Fruit fly (Drosophila melanogaster) Kc167 (cell line): ENCODE data around the gene CG31055.

Experiments
- Myc ChIP-seq: fragments of >200 bp; optimal IDR thresholded peaks from 2 replicates; lab custom pipeline; 2017; ENCODE audit warnings: missing external identifiers
- Sin3A ChIP-seq: fragments of >200 bp; optimal IDR thresholded peaks from 2 replicates; lab custom pipeline; 2018; ENCODE audit warnings: missing external identifiers
- h ChIP-seq: fragments of >200 bp; optimal IDR thresholded peaks from 3 replicates; lab custom pipeline; 2018; ENCODE audit warnings: missing external identifiers
- insv ChIP-seq: fragments of >200 bp; optimal IDR thresholded peaks from 3 replicates; lab custom pipeline; 2018; ENCODE audit warnings: missing external identifiers
- psq ChIP-seq: fragments of >200 bp; optimal IDR thresholded peaks from 2 replicates; lab custom pipeline; 2017; ENCODE audit warnings: missing external identifiers
- ttk ChIP-seq: sonication (Bioruptor generic); optimal IDR thresholded peaks from 2 replicates; lab custom pipeline; 2017; ENCODE audit warnings: missing external identifiers

Gene CG31055

DNA sequence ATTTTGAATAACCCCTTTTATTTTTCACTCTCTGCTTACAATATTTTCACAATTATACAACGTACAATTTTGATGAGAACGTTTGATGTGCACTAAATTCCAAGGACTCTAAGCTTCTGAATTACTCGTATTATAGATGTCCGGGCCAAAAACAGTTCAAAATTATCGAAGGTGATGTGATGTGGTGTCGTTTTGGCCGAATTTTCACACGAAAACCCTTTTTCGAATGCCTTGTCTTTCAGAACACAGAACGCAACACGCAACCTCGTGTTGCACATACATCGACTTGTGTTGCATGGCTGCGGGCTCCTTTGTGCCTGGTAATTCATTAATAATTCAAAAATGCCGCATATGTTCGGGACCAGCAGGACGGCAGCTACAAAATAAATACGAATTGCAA lies at the start of gene CG31055:
Gene CG31055 (minus strand): TSS at position 101 of the 400 bp plus-strand sequence.
- no peak for TF ChIP-seq h (lab: Kevin White, UChicago)
- TF ChIP-seq psq (lab: Kevin White, UChicago): no peak
- TF ChIP-seq Myc: no peak
- TF ChIP-seq Sin3A (lab: Kevin White, UChicago): no peak
- TF ChIP-seq ttk (lab: Kevin White, UChicago): no peak
- TF ChIP-seq insv (lab: Kevin White, UChicago): no peak

DNA sequence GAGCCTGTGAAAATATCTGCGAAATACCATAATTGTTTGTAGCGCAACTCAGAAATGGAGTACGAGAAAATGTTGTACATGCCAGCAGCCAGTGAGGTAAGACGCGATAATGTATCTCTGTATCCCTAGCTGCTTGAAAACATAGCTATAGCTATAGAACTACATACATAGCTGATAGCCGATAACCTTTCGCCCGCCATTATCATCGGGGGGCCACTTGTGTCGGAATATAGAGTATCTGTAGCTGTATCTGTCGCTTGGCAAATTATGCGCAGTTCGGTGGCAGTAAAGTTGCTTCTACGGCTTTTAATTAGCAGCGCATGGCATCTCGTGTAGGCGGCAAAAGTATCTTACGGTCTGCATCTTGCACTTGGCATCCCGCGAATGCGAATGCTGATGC lies 49.1 kb upstream of the CG31055 start:
- no peak for TF ChIP-seq Myc
- no peak for TF ChIP-seq insv (lab: Kevin White, UChicago)
- no peak for TF ChIP-seq h (lab: Kevin White, UChicago)
- TF ChIP-seq psq (lab: Kevin White, UChicago): no peak
- TF ChIP-seq ttk (lab: Kevin White, UChicago): no peak
- TF ChIP-seq Sin3A (lab: Kevin White, UChicago): no peak

DNA sequence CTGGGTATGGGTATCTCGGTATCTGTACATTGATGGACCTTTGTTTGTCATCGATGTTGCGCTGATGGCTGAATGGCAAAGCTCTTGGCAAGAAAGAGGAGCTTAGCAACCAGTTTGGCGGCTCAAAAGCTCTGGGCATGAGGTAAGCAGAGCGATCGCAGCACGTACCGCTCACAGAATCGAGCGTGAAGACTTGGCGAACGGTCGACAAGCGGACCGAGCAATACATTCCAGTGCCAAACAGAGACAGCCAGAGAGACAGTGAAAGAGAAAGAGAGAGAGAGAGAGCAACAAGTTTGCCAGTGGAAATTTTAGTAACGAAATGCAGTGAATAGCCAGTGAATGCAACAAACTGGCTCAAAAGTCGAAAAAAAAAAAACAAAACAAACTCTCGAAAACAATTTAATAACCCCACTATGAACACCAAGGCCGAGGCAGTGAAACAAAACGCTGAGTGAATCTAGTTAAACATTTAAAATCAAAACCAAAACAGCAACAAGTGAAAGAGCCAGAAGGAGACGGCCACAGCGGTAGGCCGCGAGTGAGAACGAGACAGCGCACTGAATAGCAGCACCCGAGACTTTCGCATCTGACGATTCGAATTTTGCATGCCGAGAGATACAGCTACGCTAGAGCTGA lies 48.6 kb upstream of the CG31055 start, which contains the start of gene Ets98B:
Gene Ets98B (plus strand): TSS at position 172 of the 639 bp plus-strand sequence.
- TF ChIP-seq Myc (no peak), h (lab: Kevin White, UChicago) (no peak), Sin3A (lab: Kevin White, UChicago) (no peak), ttk (lab: Kevin White, UChicago) (no peak), insv (lab: Kevin White, UChicago) (no peak), psq (lab: Kevin White, UChicago) (no peak)

DNA sequence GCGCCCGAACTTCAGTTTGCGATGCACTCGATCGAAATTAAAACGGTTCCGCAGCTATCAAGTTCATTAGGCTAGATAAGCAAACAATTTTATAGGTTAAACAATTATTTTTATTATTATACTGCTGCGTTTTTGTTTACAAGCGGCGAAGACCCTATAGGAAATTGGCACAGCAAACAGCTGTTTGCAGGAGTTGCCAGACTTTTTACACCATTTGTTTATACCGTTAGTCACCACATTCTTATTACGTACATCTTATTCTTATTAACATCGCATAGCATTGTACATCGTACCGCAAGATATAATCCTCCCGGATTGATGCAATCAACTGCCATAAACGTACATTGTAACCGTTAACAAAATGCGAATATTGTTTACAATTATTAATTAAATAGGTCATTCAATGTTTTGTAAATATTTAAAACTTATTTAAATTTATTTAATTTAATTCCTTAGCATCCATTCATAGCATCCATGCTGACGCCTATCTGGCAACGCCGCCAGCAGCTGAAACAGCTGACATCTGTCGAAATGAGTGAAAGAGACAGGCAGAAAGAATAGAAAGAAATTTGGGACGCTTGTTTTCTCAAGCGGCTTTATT lies 18.7 kb upstream of the CG31055 start, which contains the start of the genes CROT and CG12877:
Gene CROT (minus strand): TSS at position 171 of the 601 bp plus-strand sequence.
Gene CG12877 (plus strand): TSS at position 520 of the 601 bp plus-strand sequence.
- no peak for TF ChIP-seq h (lab: Kevin White, UChicago)
- no peak for TF ChIP-seq psq (lab: Kevin White, UChicago)
- TF ChIP-seq Sin3A (lab: Kevin White, UChicago): no peak
- no peak for TF ChIP-seq insv (lab: Kevin White, UChicago)

dm6 chr3R:27706039-27706580 lies 18.2 kb upstream of the CG31055 start:
- TF ChIP-seq Sin3A (lab: Kevin White, UChicago) (no peak), insv (lab: Kevin White, UChicago) (no peak)

dm6 chr3R:27700229-27700573 lies 12.3 kb upstream of the CG31055 start, which contains the start of gene btz:
Gene btz, plus strand, starts transcription at chr3R:27700361.
- TF ChIP-seq Myc (no peak), ttk (lab: Kevin White, UChicago) (no peak), h (lab: Kevin White, UChicago) (no peak), insv (lab: Kevin White, UChicago) (no peak), psq (lab: Kevin White, UChicago) (no peak), Sin3A (lab: Kevin White, UChicago) (no peak)

DNA sequence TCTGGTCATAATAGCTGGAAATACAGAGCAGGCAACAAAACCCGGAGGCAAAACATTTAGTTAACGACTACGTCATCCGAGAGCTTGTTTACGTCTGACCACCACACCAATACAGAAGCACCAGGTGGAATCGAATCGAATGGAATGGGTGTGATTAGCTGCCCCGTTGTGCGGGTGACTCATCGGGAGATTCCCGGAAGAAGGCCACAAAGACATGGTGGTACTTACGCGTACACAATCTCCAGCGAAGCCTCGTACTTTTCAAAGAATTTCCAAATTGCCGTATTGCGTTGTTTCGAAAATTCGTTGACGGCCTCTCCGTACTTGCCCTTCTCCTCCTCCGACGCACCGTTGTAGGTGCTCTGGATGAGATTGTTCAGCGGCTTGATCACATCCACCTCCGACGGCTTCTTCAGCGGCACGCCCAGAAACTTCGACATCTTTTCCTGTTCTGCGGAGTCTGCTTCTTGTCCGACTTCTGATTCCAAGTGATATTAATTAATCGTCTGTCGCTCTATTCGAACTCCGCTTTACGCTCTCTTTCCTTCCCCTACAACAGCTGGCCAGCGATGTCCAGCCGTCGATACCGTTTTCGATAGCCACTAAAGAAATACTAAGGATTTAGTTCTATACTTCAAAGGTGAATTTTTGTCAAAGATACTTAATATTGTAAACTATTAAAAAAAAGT lies 11.8 kb upstream of the CG31055 start, which contains the start of gene ALiX:
Gene ALiX (minus strand): TSS at position 571 of the 689 bp plus-strand sequence.
- TF ChIP-seq Sin3A (lab: Kevin White, UChicago) (no peak), Myc (no peak), ttk (lab: Kevin White, UChicago) (no peak), psq (lab: Kevin White, UChicago) (no peak), h (lab: Kevin White, UChicago) (no peak)

- no peak for TF ChIP-seq h (lab: Kevin White, UChicago)
- no peak for TF ChIP-seq psq (lab: Kevin White, UChicago)
- no peak for TF ChIP-seq Sin3A (lab: Kevin White, UChicago)
- TF ChIP-seq ttk (lab: Kevin White, UChicago): no peak
- TF ChIP-seq Myc: no peak
- TF ChIP-seq insv (lab: Kevin White, UChicago): no peak
These were observed 7.1 kb upstream of the CG31055 start, which contains the start of gene HSPBAP1 for dm6 chr3R:27695019-27695418. Gene HSPBAP1, plus strand, starts transcription at chr3R:27695235.

DNA sequence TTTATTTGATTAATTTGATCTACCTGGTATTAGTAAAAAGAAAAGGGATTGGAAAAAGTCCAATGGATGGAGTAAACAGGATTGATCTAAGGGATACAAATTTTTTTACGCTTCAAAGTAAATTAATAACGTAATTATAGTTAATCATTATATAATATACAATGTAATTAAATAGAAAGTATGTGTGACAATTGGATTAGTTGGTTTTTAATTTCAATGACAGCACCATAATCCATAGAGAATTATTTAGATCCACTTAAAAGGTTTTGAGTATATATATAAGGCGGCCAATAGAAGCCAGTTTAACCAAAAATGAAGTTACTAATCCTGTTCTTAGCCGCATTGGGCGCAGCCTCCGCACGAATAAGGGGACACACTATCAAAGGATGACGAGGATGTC lies 6.6 kb upstream of the CG31055 start, which contains the start of gene Acp98AB:
Gene Acp98AB (plus strand): TSS at position 301 of the 400 bp plus-strand sequence.
- TF ChIP-seq ttk (lab: Kevin White, UChicago): no peak
- TF ChIP-seq h (lab: Kevin White, UChicago): no peak
- no peak for TF ChIP-seq psq (lab: Kevin White, UChicago)
- TF ChIP-seq Sin3A (lab: Kevin White, UChicago): no peak
- TF ChIP-seq insv (lab: Kevin White, UChicago): no peak
- no peak for TF ChIP-seq Myc

DNA sequence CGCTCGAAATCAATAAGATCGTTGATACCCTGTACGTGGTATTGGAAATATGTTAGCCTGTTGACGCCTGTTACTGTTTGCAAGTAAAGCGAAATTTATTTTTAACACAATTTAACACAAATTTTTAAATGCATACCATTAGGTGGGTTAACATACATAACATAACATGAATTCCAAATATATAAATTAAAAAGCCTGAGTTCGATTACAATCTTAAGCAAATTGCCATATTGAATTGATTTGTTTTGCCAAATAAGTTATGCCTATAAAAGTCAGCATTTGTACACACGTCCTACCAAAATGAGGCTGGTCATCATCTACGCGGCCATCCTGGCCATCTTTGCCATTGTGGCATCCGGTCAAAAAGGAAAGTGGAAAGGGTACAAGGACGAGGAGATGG lies 6.1 kb upstream of the CG31055 start, which contains the start of gene CG43319:
Gene CG43319 (plus strand): TSS at position 301 of the 400 bp plus-strand sequence.
- TF ChIP-seq Sin3A (lab: Kevin White, UChicago) (no peak), Myc (no peak), ttk (lab: Kevin White, UChicago) (no peak), insv (lab: Kevin White, UChicago) (no peak), psq (lab: Kevin White, UChicago) (no peak), h (lab: Kevin White, UChicago) (no peak)
